Worm (Caenorhabditis elegans): ENCODE results near the gene gpa-11.

Gene gpa-11

ce11 chrII:4211113-4211512 is 35.9 kb upstream of the gpa-11 start, which contains the start of gene F31D5.7:
Gene F31D5.7, plus strand, starts transcription at chrII:4211413.
- TF ChIP-seq R02D3.7 (tag; optimal IDR thresholded peaks at IDR 0.05) (no peak), eor-1 (tag; optimal IDR thresholded peaks at IDR 0.05) (no peak), nhr-237 (tag; optimal IDR thresholded peaks at IDR 0.05) (no peak), snpc-4 (tag; optimal IDR thresholded peaks at IDR 0.05) (no peak), nhr-23 (tag; optimal IDR thresholded peaks at IDR 0.05) (no peak), ceh-82 (tag; optimal IDR thresholded peaks at IDR 0.05) (no peak), elt-1 (tag; optimal IDR thresholded peaks at IDR 0.05) (no peak)

ce11 chrII:4215318-4215717 is 31.7 kb upstream of the gpa-11 start, which contains the start of gene F31D5.2:
Gene F31D5.2, plus strand, starts transcription at chrII:4215618.
- TF ChIP-seq elt-2 (tag; optimal IDR thresholded peaks at IDR 0.05) (no peak), ceh-28 (tag; optimal IDR thresholded peaks at IDR 0.05) (no peak), nhr-43 (tag; optimal IDR thresholded peaks at IDR 0.05; ENCODE audit: poor library complexity, severe bottlenecking) (no peak), unc-62 (GFP tag; optimal IDR thresholded peaks at IDR 0.05) (no peak), tbx-2 (tag; optimal IDR thresholded peaks at IDR 0.05) (no peak)

ce11 chrII:4219062-4219461 is 27.9 kb upstream of the gpa-11 start, which contains the start of gene F31D5.1:
Gene F31D5.1, plus strand, starts transcription at chrII:4219362.
- no peak for TF ChIP-seq lin-39 (tag; optimal IDR thresholded peaks at IDR 0.05)
- TF ChIP-seq eor-1 (tag; optimal IDR thresholded peaks at IDR 0.05), result no peak
- TF ChIP-seq daf-12 (tag; optimal IDR thresholded peaks at IDR 0.05), result no peak
- TF ChIP-seq elt-3 (tag; optimal IDR thresholded peaks at IDR 0.05), result no peak
- no peak for TF ChIP-seq zag-1 (tag; optimal IDR thresholded peaks at IDR 0.05)
- TF ChIP-seq ZK546.5 (tag; optimal IDR thresholded peaks at IDR 0.05), result no peak
- no peak for TF ChIP-seq nhr-28 (tag; optimal IDR thresholded peaks at IDR 0.05)
- TF ChIP-seq nhr-77 (tag; optimal IDR thresholded peaks at IDR 0.05), result no peak
- TF ChIP-seq lin-15B (tag; optimal IDR thresholded peaks at IDR 0.05), result no peak
- no peak for TF ChIP-seq unc-39 (tag; optimal IDR thresholded peaks at IDR 0.05)
- no peak for TF ChIP-seq elt-2 (tag; optimal IDR thresholded peaks at IDR 0.05)
- TF ChIP-seq nhr-76 (tag; optimal IDR thresholded peaks at IDR 0.05), result no peak
- TF ChIP-seq elt-1 (tag; optimal IDR thresholded peaks at IDR 0.05), result no peak
- no peak for TF ChIP-seq ceh-28 (tag; optimal IDR thresholded peaks at IDR 0.05)
- TF ChIP-seq egl-27 (tag; optimal IDR thresholded peaks at IDR 0.05), result no peak
- no peak for TF ChIP-seq nhr-12 (tag; optimal IDR thresholded peaks at IDR 0.05)
- TF ChIP-seq skn-1 (tag; optimal IDR thresholded peaks at IDR 0.05), result no peak
- no peak for TF ChIP-seq nhr-67 (tag; optimal IDR thresholded peaks at IDR 0.05)

- TF ChIP-seq egl-27 (tag; optimal IDR thresholded peaks at IDR 0.05) (no peak), mml-1 (tag; optimal IDR thresholded peaks at IDR 0.05) (no peak), jun-1 (tag; optimal IDR thresholded peaks at IDR 0.05) (no peak), lsy-12 (tag; optimal IDR thresholded peaks at IDR 0.05) (no peak), nhr-43 (tag; optimal IDR thresholded peaks at IDR 0.05; ENCODE audit: poor library complexity, severe bottlenecking) (no peak), mdl-1 (tag; optimal IDR thresholded peaks at IDR 0.05) (no peak)
Measured at ce11 chrII:4222469-4222868, 24.5 kb upstream of the gpa-11 start.

ce11 chrII:4222983-4223382 is 24.0 kb upstream of the gpa-11 start, which contains the start of gene C16A11.5:
Gene C16A11.5, plus strand, starts transcription at chrII:4223305.
- TF ChIP-seq elt-1 (tag; optimal IDR thresholded peaks at IDR 0.05), result no peak
- no peak for TF ChIP-seq eor-1 (tag; optimal IDR thresholded peaks at IDR 0.05)
- no peak for TF ChIP-seq R02D3.7 (tag; optimal IDR thresholded peaks at IDR 0.05)
- no peak for TF ChIP-seq lin-15B (tag; optimal IDR thresholded peaks at IDR 0.05)
- TF ChIP-seq nhr-11 (tag; optimal IDR thresholded peaks at IDR 0.05), result no peak
- TF ChIP-seq jun-1 (tag; optimal IDR thresholded peaks at IDR 0.05), result no peak
- no peak for TF ChIP-seq fkh-10 (GFP tag; optimal IDR thresholded peaks at IDR 0.05)
- TF ChIP-seq pqm-1 (tag; optimal IDR thresholded peaks at IDR 0.05), result no peak
- TF ChIP-seq daf-12 (tag; optimal IDR thresholded peaks at IDR 0.05), result no peak
- TF ChIP-seq pha-4 (tag; optimal IDR thresholded peaks at IDR 0.05), result no peak
- TF ChIP-seq nhr-67 (tag; optimal IDR thresholded peaks at IDR 0.05), result no peak
- no peak for TF ChIP-seq nhr-237 (tag; optimal IDR thresholded peaks at IDR 0.05)
- TF ChIP-seq egl-5 (tag; optimal IDR thresholded peaks at IDR 0.05), result no peak

Measured in whole organism, L3 larva.